Worm (Caenorhabditis elegans) whole organism, L4 larva: ENCODE data around the gene F46C5.6.
A peak's percentile ranks its signal among the peaks of the same experiment; 100 is the strongest.

ENCODE experiments used
- D1046.2 ChIP-seq: fragments of 200-800 bp; sonication (Bioruptor generic); IDR thresholded peaks from 2 replicates; pipeline ENCODE4 v1.3.6; 2022; ENCODE audit warnings: missing genetic modification characterization, missing compliant biosample characterization
- F10B5.3 ChIP-seq: sonication (generic microtip); optimal IDR thresholded peaks from 2 replicates; lab custom pipeline; 2016; ENCODE audit warnings: mild to moderate bottlenecking, missing genetic modification characterization, missing compliant biosample characterization
- F26F4.8 ChIP-seq: fragments of 200-800 bp; sonication (Bioruptor generic); conservative IDR thresholded peaks from 2 replicates; pipeline ENCODE4 v1.3.6; 2022; ENCODE audit warnings: missing genetic modification characterization, missing compliant biosample characterization
- T20F7.1 ChIP-seq: fragments of 200-800 bp; sonication (Bioruptor generic); optimal IDR thresholded peaks from 2 replicates; lab custom pipeline; 2018; ENCODE audit warnings: mild to moderate bottlenecking, missing genetic modification characterization, missing compliant biosample characterization
- T26A8.4 ChIP-seq: fragments of 200-800 bp; sonication (Bioruptor generic); IDR thresholded peaks from 2 replicates; pipeline ENCODE4 v1.3.6; 2022; ENCODE audit warnings: missing genetic modification characterization, missing compliant biosample characterization
- Y105C5A.15 ChIP-seq: fragments of 200-800 bp; sonication (Bioruptor generic); IDR thresholded peaks from 2 replicates; pipeline ENCODE4 v1.3.6; 2022; ENCODE audit warnings: missing genetic modification characterization, missing compliant biosample characterization
- Y48G9A.11 ChIP-seq: fragments of 200-800 bp; sonication (Bioruptor generic); IDR thresholded peaks from 2 replicates; pipeline ENCODE4 v1.3.6; 2022; ENCODE audit warnings: missing genetic modification reagents, missing genetic modification characterization, missing compliant biosample characterization
- aha-1 ChIP-seq: fragments of 150-350 bp; peaks from one replicate; lab custom pipeline; 2014; ENCODE audit warnings: missing biosample characterization, missing genetic modification characterization
- arid-1 ChIP-seq: fragments of 200-800 bp; sonication (Bioruptor generic); conservative IDR thresholded peaks from 2 replicates; pipeline ENCODE4 v1.3.6; 2022; ENCODE audit warnings: missing genetic modification reagents, missing genetic modification characterization, missing compliant biosample characterization
- ceh-44 ChIP-seq: fragments of 200-800 bp; sonication (Bioruptor generic); IDR thresholded peaks from 2 replicates; pipeline ENCODE4 v1.3.6; 2022; ENCODE audit warnings: missing genetic modification reagents, missing genetic modification characterization, missing compliant biosample characterization
- ces-1 ChIP-seq: fragments of 150-350 bp; sonication (generic microtip); optimal IDR thresholded peaks from 4 replicates; lab custom pipeline; 2014; ENCODE audit warnings: missing biosample characterization, missing genetic modification reagents, missing genetic modification characterization
- ctbp-1 ChIP-seq: fragments of 200-800 bp; sonication (Bioruptor generic); IDR thresholded peaks from 2 replicates; pipeline ENCODE4 v1.3.6; 2022; ENCODE audit warnings: missing genetic modification reagents, missing genetic modification characterization, missing compliant biosample characterization
- daf-19 ChIP-seq: fragments of 200-800 bp; sonication (Bioruptor generic); conservative IDR thresholded peaks from 2 replicates; pipeline ENCODE4 v1.3.6; 2022; ENCODE audit warnings: missing genetic modification characterization, missing compliant biosample characterization
- daf-8 ChIP-seq: fragments of 200-800 bp; sonication (Bioruptor generic); IDR thresholded peaks from 2 replicates; pipeline ENCODE4 v1.3.6; 2022; ENCODE audit warnings: missing genetic modification characterization, missing compliant biosample characterization
- dmd-8 ChIP-seq: fragments of 200-800 bp; sonication (Bioruptor generic); IDR thresholded peaks from 2 replicates; pipeline ENCODE4 v1.3.6; 2022; ENCODE audit warnings: missing genetic modification characterization, missing compliant biosample characterization
- egl-27 ChIP-seq: sonication (generic microtip); optimal IDR thresholded peaks from 3 replicates; lab custom pipeline; 2017; ENCODE audit warnings: missing biosample characterization, missing genetic modification reagents, missing genetic modification characterization
- gei-8 ChIP-seq: fragments of 200-800 bp; sonication (Bioruptor generic); optimal IDR thresholded peaks from 2 replicates; lab custom pipeline; 2018; ENCODE audit warnings: mild to moderate bottlenecking, missing genetic modification characterization, missing compliant biosample characterization
- hlh-11 ChIP-seq: fragments of 200-800 bp; sonication (Bioruptor generic); optimal IDR thresholded peaks from 2 replicates; lab custom pipeline; 2018; ENCODE audit warnings: mild to moderate bottlenecking, missing genetic modification characterization, missing compliant biosample characterization
- hlh-30 ChIP-seq: sonication (generic microtip); optimal IDR thresholded peaks from 2 replicates; lab custom pipeline; 2017; ENCODE audit warnings: antibody characterized with exemption, mild to moderate bottlenecking, missing genetic modification characterization, missing compliant biosample characterization; ENCODE audit not compliant: insufficient read depth
- jun-1 ChIP-seq: fragments of 150-350 bp; optimal IDR thresholded peaks from 2 replicates; lab custom pipeline; 2014; ENCODE audit warnings: missing biosample characterization, missing genetic modification reagents, missing genetic modification characterization
- lin-1 ChIP-seq: fragments of 200-800 bp; sonication (Bioruptor generic); IDR thresholded peaks from 2 replicates; pipeline ENCODE4 v1.3.6; 2022; ENCODE audit warnings: missing genetic modification reagents, missing genetic modification characterization, missing compliant biosample characterization
- lin-13 ChIP-seq: fragments of 150-350 bp; optimal IDR thresholded peaks from 2 replicates; lab custom pipeline; 2014; ENCODE audit warnings: missing biosample characterization, missing genetic modification reagents, missing genetic modification characterization
- lin-29 ChIP-seq: fragments of 200-800 bp; sonication (Bioruptor generic); IDR thresholded peaks from 2 replicates; pipeline ENCODE4 v1.3.6; 2022; ENCODE audit warnings: missing genetic modification reagents, missing genetic modification characterization, missing compliant biosample characterization
- lin-38 ChIP-seq: fragments of 200-800 bp; sonication (Bioruptor generic); IDR thresholded peaks from 2 replicates; pipeline ENCODE4 v1.3.6; 2022; ENCODE audit warnings: missing genetic modification reagents, missing genetic modification characterization, missing compliant biosample characterization
- lin-39 ChIP-seq: fragments of 150-350 bp; optimal IDR thresholded peaks from 2 replicates; lab custom pipeline; 2014; ENCODE audit warnings: missing biosample characterization, missing genetic modification reagents, missing genetic modification characterization
- lsy-2 ChIP-seq, 2 experiments: fragments of 150-350 bp in 1 of 2; sonication (generic microtip) in 1 of 2; optimal IDR thresholded peaks; 2 replicates each; lab custom pipeline; 2014 to 2017; ENCODE audit warnings: missing biosample characterization in 2 of 2, missing genetic modification characterization in 2 of 2
- madf-5 ChIP-seq, 2 experiments: fragments of 200-800 bp; sonication (Bioruptor generic); IDR thresholded peaks; 2 replicates each; pipeline ENCODE4 v1.3.6; 2022; ENCODE audit warnings: missing compliant biosample characterization in 2 of 2, missing genetic modification characterization in 2 of 2
- madf-9 ChIP-seq: fragments of 200-800 bp; sonication (Bioruptor generic); conservative IDR thresholded peaks from 2 replicates; pipeline ENCODE4 v1.3.6; 2022; ENCODE audit warnings: missing genetic modification reagents, missing genetic modification characterization, missing compliant biosample characterization
- mep-1 ChIP-seq: fragments of 150-350 bp; sonication (generic microtip); optimal IDR thresholded peaks from 3 replicates; lab custom pipeline; 2014; ENCODE audit warnings: missing biosample characterization, missing genetic modification characterization
- mxl-2 ChIP-seq: fragments of 200-800 bp; sonication (Bioruptor generic); conservative IDR thresholded peaks from 2 replicates; pipeline ENCODE4 v1.3.6; 2022; ENCODE audit warnings: missing genetic modification reagents, missing genetic modification characterization, missing compliant biosample characterization
- nhr-111 ChIP-seq: fragments of 200-800 bp; sonication (Bioruptor generic); optimal IDR thresholded peaks from 2 replicates; lab custom pipeline; 2018; ENCODE audit warnings: mild to moderate bottlenecking, missing genetic modification characterization, missing compliant biosample characterization
- nhr-28 ChIP-seq: fragments of 150-350 bp; optimal IDR thresholded peaks from 2 replicates; lab custom pipeline; 2014; ENCODE audit warnings: missing biosample characterization, missing genetic modification characterization
- nhr-48 ChIP-seq: sonication (generic microtip); optimal IDR thresholded peaks from 2 replicates; lab custom pipeline; 2016; ENCODE audit warnings: mild to moderate bottlenecking, missing genetic modification characterization, missing compliant biosample characterization
- nhr-6 ChIP-seq: fragments of 150-350 bp; optimal IDR thresholded peaks from 2 replicates; lab custom pipeline; 2014; ENCODE audit warnings: missing biosample characterization, missing genetic modification characterization
- pha-4 ChIP-seq, 2 experiments: fragments of 150-350 bp in 1 of 2; fragments of 200-800 bp in 1 of 2; sonication (Bioruptor generic) in 1 of 2; IDR thresholded peaks in 1 of 2; optimal IDR thresholded peaks in 1 of 2; 2 replicates each; pipeline versions ENCODE4 v1.3.6 to Lab custom; 2014 to 2022; ENCODE audit warnings: missing genetic modification characterization in 2 of 2, missing genetic modification reagents in 2 of 2, missing biosample characterization in 1 of 2, missing compliant biosample characterization in 1 of 2
- php-3 ChIP-seq: fragments of 200-800 bp; sonication (Bioruptor generic); IDR thresholded peaks from 2 replicates; pipeline ENCODE4 v1.3.6; 2022; ENCODE audit warnings: missing genetic modification reagents, missing genetic modification characterization, missing compliant biosample characterization
- pqm-1 ChIP-seq: sonication (generic microtip); optimal IDR thresholded peaks from 2 replicates; lab custom pipeline; 2017; ENCODE audit warnings: missing biosample characterization, missing genetic modification characterization
- skn-1 ChIP-seq: fragments of 150-350 bp; optimal IDR thresholded peaks from 2 replicates; lab custom pipeline; 2014; ENCODE audit warnings: missing biosample characterization, missing genetic modification characterization
- tra-1 ChIP-seq: fragments of 200-800 bp; sonication (Bioruptor generic); IDR thresholded peaks from 2 replicates; pipeline ENCODE4 v1.3.6; 2022; ENCODE audit warnings: missing genetic modification reagents, missing genetic modification characterization, missing compliant biosample characterization
- unc-130 ChIP-seq: sonication (generic microtip); optimal IDR thresholded peaks from 2 replicates; lab custom pipeline; 2016; ENCODE audit warnings: missing genetic modification reagents, missing genetic modification characterization, missing compliant biosample characterization
- unc-62 ChIP-seq, 3 experiments: fragments of 150-350 bp in 1 of 3; sonication (generic microtip); optimal IDR thresholded peaks in 2 of 3; peaks in 1 of 3; 1 replicate in 1 of 3; 2 replicates in 2 of 3; lab custom pipeline; 2014 to 2017; ENCODE audit warnings: missing biosample characterization in 3 of 3, missing genetic modification characterization in 3 of 3, missing genetic modification reagents in 3 of 3, missing genotype in 1 of 3
- zfp-3 ChIP-seq: fragments of 200-800 bp; sonication (Bioruptor generic); conservative IDR thresholded peaks from 2 replicates; pipeline ENCODE4 v1.3.6; 2022; ENCODE audit warnings: missing genetic modification reagents, missing genetic modification characterization, missing compliant biosample characterization
- ztf-7 ChIP-seq: fragments of 150-350 bp; optimal IDR thresholded peaks from 2 replicates; lab custom pipeline; 2014; ENCODE audit warnings: missing biosample characterization, missing genetic modification characterization

The F46C5.6 gene

DNA sequence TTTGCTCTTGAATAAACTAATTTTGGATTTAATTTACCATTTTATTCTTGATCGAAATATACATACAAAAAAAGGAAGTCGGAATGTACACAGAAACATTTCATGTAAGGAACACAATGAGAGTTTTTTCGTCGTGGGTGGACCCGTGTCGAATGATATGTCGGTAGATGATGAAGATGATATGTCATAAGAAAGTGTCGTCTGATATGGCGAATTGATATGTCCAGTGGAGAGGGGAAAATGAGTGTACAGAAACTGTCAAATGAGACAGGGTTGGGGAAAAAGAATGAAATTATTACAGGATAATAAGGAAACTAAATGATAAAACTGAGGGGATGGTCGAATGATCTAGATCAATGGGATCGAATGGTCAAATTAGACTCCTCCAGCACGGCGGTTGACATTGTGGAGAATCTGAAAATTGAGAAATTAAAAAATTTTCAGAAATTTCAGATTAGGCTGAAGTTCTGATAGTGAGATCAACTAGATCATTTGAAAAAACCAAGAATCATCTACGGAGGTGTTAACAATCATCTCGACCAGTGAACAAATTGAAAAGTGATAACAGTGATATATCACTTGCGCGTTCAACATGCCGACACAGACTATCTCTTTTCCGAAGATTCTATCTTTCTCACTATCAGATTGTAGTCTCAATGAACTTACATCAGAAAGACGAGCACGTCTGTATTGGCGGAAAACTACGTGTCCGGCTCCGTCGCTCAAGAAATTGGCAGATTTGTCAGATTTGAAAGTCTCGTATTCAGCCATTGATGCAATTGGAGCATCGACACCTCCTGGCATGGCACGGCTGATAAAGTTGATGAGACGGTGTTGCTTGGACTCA is 24.0 kb downstream of the F46C5.6 start (continued):
- TF ChIP-seq lsy-2 (tag; optimal IDR thresholded peaks at IDR 0.05; lab: Kevin White, UChicago) (peak in 1 of 2 experiments; percentile 44), Y48G9A.11 (GFP tag; lab: Robert Waterston, UW) (no peak), arid-1 (GFP tag; lab: Robert Waterston, UW) (no peak), nhr-48 (peak; percentile 55), aha-1 (peak; percentile 98), skn-1 (tag; lab: Kevin White, UChicago) (no peak), T26A8.4 (GFP tag; lab: Robert Waterston, UW) (peak; percentile 91), ceh-44 (GFP tag; lab: Robert Waterston, UW) (no peak), D1046.2 (GFP tag; lab: Robert Waterston, UW) (no peak), hlh-11 (tag; lab: Kevin White, UChicago) (peak; percentile 1), dmd-8 (GFP tag; lab: Robert Waterston, UW) (0 out of 2 replicates have a peak, but pooled peaks have one; percentile 41)

DNA sequence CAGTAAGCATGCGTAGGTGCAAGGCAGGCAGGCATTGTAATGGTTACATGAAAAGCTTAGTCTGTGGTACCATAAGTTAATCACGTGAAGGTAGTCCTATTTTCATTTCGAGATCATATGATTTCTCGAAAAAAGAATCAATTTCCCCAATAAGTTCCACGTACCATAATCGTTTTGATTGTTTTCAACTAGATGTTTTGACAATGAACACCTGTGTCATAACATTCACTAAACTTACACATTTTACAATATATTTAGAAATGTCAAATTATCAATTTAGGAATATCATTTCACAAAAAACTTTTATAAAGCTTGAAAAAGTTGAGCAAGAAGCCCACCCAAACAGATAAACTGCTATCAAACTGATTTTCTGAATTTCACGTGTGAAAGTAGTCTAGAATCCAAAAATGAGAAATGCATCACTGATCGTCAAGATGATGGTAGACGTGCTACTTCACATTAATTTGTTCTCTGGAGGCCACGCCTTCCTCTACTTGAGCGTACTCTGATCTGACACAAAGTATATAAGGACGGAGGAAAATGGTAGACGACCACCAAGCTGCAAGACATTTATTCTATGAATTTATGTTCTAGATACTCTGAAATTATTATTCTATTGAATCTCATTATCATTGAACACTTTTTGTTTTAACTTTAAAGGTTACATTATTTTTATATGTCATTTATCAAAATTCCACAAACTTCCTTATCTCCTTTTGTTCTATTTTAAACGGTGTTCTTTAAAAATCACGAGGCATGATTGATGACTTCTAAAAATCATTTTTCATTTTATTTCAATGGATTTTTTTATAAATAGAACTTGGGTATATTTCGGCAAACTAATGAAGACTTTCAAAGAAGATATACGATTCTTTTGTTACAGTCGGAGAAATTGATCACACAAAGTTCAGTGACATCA is 25.1 kb downstream of the F46C5.6 start, which contains the start of gene F46C5.10:
F46C5.10 (minus strand) TSS at position 51 of the 919 bp plus-strand sequence.
- TF ChIP-seq ctbp-1 (no peak), Y105C5A.15 (GFP tag; lab: Robert Waterston, UW) (no peak), pqm-1 (no peak), gei-8 (GFP tag; lab: Kevin White, UChicago) (no peak), skn-1 (tag; lab: Kevin White, UChicago) (no peak), tra-1 (GFP tag; lab: Robert Waterston, UW) (no peak), zfp-3 (no peak), php-3 (GFP tag; lab: Robert Waterston, UW) (no peak), mep-1 (tag; lab: Kevin White, UChicago) (peak; percentile 65), nhr-111 (GFP tag; lab: Kevin White, UChicago) (no peak), ces-1 (GFP tag; lab: Kevin White, UChicago) (no peak), D1046.2 (GFP tag; lab: Robert Waterston, UW) (no peak), lin-39 (no peak), T26A8.4 (GFP tag; lab: Robert Waterston, UW) (no peak), daf-8 (GFP tag; lab: Robert Waterston, UW) (no peak), lin-13 (GFP tag; lab: Kevin White, UChicago) (no peak), egl-27 (no peak), unc-62 (GFP tag; optimal IDR thresholded peaks at IDR 0.05 in 1 of 2; lab: Kevin White, UChicago) (peak in 1 of 2 experiments; percentile 89), unc-62 (tag; optimal IDR thresholded peaks at IDR 0.05; lab: Kevin White, UChicago) (no peak), unc-130 (no peak), lin-29 (GFP tag; lab: Robert Waterston, UW) (no peak), F26F4.8 (GFP tag; lab: Robert Waterston, UW) (no peak), daf-19 (no peak), nhr-6 (tag; lab: Kevin White, UChicago) (peak; percentile 49), nhr-28 (tag; lab: Kevin White, UChicago) (peak; percentile 25), mxl-2 (no peak), lsy-2 (tag; optimal IDR thresholded peaks at IDR 0.05; lab: Kevin White, UChicago) (peak; percentile 10 to 53), nhr-48 (peak; percentile 55), jun-1 (no peak), lin-38 (no peak), hlh-30 (tag; lab: Kevin White, UChicago) (peak; percentile 60), lin-1 (no peak), aha-1 (peak; percentile 65), F10B5.3 (tag; lab: Kevin White, UChicago) (no peak), madf-9 (GFP tag; lab: Robert Waterston, UW) (no peak), pha-4 (GFP tag; IDR thresholded peaks at IDR 0.05; lab: Robert Waterston, UW) (no peak), pha-4 (tag; optimal IDR thresholded peaks at IDR 0.05; lab: Kevin White, UChicago) (no peak), madf-5 (GFP tag; IDR thresholded peaks at IDR 0.05; lab: Robert Waterston, UW) (no peak), Y48G9A.11 (GFP tag; lab: Robert Waterston, UW) (no peak), ztf-7 (tag; lab: Kevin White, UChicago) (no peak), T20F7.1 (GFP tag; lab: Kevin White, UChicago) (no peak)
